Worm (Caenorhabditis elegans) whole organism, young adult: ENCODE measurements around the gene catp-7.

Source experiments
- B0035.1 ChIP-seq: sonication (generic microtip); optimal IDR thresholded peaks from 2 replicates; lab custom pipeline; 2016; ENCODE audit warnings: missing genetic modification characterization, mild to moderate bottlenecking, missing compliant biosample characterization, missing genotype, missing genetic modification reagents
- K12H6.12 ChIP-seq: fragments of 200-800 bp; sonication (Bioruptor generic); optimal IDR thresholded peaks from 2 replicates; lab custom pipeline; 2018; ENCODE audit warnings: mild to moderate bottlenecking, missing genetic modification characterization, missing compliant biosample characterization
- efl-1 ChIP-seq: fragments of 150-350 bp; optimal IDR thresholded peaks from 2 replicates; lab custom pipeline; 2014; ENCODE audit warnings: missing biosample characterization, missing genetic modification reagents, missing genetic modification characterization
- lir-1 ChIP-seq: fragments of 200-800 bp; sonication (Bioruptor generic); conservative IDR thresholded peaks from 2 replicates; pipeline ENCODE4 v1.3.6; 2022; ENCODE audit warnings: missing genetic modification reagents, missing genetic modification characterization, missing compliant biosample characterization
- sdz-38 ChIP-seq: sonication (generic microtip); optimal IDR thresholded peaks from 2 replicates; lab custom pipeline; 2016; ENCODE audit warnings: missing genotype, missing genetic modification characterization, missing compliant biosample characterization
- snpc-4 ChIP-seq, 5 experiments: fragments of 150-350 bp in 1 of 5; sonication (generic microtip) in 4 of 5; optimal IDR thresholded peaks; 2 replicates each; lab custom pipeline; 2014 to 2018; ENCODE audit warnings: missing genetic modification characterization in 5 of 5, missing biosample characterization in 3 of 5, antibody characterized with exemption in 2 of 5, mild to moderate bottlenecking in 2 of 5, missing compliant biosample characterization in 2 of 5, missing genotype in 2 of 5, moderate library complexity in 2 of 5, missing genetic modification reagents in 1 of 5
- somi-1 ChIP-seq: fragments of 200-800 bp; sonication (Bioruptor generic); optimal IDR thresholded peaks from 2 replicates; lab custom pipeline; 2018; ENCODE audit warnings: mild to moderate bottlenecking, missing genetic modification characterization, missing compliant biosample characterization
- unc-62 ChIP-seq: fragments of 150-350 bp; optimal IDR thresholded peaks from 2 replicates; lab custom pipeline; 2014; ENCODE audit warnings: missing biosample characterization, missing genetic modification reagents, missing genetic modification characterization
- xnd-1 ChIP-seq: sonication (generic microtip); optimal IDR thresholded peaks from 2 replicates; lab custom pipeline; 2016; ENCODE audit warnings: missing genotype, missing genetic modification reagents, missing genetic modification characterization, missing compliant biosample characterization

DNA sequence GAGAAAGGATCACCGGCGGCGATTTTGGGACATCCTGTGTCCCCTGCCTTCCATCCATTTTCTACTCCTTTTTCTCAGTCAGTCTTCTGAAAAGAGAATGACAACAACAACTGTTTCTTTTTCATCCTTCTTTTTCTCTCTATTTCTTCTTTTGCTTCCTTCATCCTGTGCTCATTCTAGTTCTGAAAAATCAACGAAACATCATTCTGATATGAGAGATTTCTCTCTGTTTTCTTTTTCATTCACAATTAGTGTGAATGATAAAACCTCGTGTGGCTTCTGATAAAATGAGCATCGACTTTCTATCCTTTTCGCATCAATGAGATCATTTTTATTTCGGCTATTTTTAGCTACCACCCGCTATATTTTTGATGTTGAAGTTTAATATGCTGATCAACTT is 19.4 kb downstream of the catp-7 start:
- TF ChIP-seq B0035.1 (no peak), snpc-4 (GFP tag; optimal IDR thresholded peaks at IDR 0.05; lab: Kevin White, UChicago) (no peak), snpc-4 (tag; optimal IDR thresholded peaks at IDR 0.05; lab: Kevin White, UChicago) (no peak), K12H6.12 (tag; lab: Kevin White, UChicago) (no peak), efl-1 (GFP tag; lab: Kevin White, UChicago) (no peak), unc-62 (no peak), lir-1 (GFP tag; lab: Robert Waterston, UW) (no peak), xnd-1 (tag; lab: Kevin White, UChicago) (no peak), somi-1 (GFP tag; lab: Kevin White, UChicago) (no peak), sdz-38 (tag; lab: Kevin White, UChicago) (no peak)
